Fruit fly (Drosophila melanogaster): ENCODE measurements around the gene CG6324.

The CG6324 gene

DNA sequence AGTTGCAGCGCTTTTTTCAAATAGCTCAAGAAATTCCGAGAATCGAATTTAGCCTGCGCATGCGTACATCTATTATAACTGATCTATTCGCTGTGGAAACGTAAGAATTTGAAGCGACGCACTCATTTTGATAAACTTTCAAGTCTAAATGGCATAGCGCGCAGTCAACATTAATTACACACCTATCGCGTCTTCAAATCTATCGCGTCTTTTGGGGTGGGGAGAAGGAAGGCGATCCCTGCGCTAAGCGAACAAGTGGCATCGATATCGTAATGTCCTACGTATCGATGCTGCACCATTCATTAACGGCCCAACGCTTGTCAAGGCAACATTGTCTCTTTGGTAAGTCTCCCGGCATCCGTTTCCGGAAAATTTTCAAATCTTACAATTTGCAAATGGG lies at the start of gene CG6324:
CG6324 (plus strand) TSS at position 301 of the 400 bp plus-strand sequence.
- TF ChIP-seq CG17801 (GFP tag; optimal IDR thresholded peaks at IDR 0.05; ENCODE audit: partially characterized antibody), result no peak

DNA sequence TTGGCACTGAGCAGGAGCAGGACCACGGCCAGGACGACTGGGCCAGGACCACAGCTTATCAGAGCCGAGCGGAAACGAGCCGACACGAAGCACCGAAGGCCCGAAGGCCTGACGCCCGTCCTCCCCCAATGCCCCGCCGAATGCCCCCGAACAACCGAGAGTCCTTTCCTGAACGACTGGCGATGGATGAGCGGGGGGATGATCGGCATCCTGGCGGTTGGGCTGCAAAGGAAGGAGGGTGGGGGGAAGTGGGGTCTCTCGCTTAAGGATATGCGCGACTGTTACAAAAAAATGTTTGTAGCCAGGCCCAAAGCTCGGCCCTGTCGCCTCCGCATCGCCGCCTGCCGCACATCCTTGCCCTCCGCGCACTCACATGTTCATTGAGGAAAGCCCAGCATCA lies 34.6 kb upstream of the CG6324 start, which contains the start of gene Cngl:
Cngl (minus strand) TSS at position 8 of the 400 bp plus-strand sequence.
- TF ChIP-seq CG17801 (GFP tag; optimal IDR thresholded peaks at IDR 0.05; ENCODE audit: partially characterized antibody), result no peak

DNA sequence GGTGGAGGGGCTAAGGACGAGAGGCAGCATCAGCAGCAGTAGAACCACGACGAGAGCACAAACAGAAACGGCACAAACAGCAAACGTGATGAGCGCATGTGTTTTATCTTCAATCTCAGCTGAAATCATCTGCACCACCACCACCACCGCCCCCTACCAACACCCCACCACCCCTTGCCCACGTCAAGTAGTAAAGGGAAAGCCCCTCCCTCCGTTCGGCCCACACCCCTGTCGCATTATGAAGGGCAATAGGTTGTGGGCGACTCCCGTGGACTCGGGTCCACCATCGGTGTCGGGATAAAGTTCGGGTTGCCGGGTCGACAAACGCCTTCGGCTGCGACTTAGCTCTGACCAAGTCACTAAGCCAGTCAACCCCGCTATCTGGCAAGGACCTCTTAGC lies 32.4 kb upstream of the CG6324 start:
- no peak for TF ChIP-seq CG17801 (GFP tag; optimal IDR thresholded peaks at IDR 0.05; ENCODE audit: partially characterized antibody)

DNA sequence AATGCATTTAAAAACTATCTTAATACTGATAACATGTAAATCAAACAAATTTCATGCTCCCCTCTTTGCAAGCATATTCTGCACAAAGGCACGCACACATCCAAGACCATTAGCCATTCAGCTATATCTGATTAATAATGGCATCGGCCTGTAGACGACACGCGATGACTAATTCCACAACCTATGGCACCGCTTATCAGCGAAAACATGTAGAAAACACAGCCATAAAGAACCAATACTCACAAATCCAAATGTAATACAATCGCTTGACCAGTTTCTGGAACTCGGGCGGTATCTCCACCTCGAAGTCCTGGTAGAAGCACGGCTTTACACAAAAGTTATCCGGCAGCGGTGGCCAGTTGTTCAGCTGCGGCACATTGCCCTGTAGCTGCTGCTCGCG lies 27.8 kb upstream of the CG6324 start:
- TF ChIP-seq CG17801 (GFP tag; optimal IDR thresholded peaks at IDR 0.05; ENCODE audit: partially characterized antibody), result no peak

DNA sequence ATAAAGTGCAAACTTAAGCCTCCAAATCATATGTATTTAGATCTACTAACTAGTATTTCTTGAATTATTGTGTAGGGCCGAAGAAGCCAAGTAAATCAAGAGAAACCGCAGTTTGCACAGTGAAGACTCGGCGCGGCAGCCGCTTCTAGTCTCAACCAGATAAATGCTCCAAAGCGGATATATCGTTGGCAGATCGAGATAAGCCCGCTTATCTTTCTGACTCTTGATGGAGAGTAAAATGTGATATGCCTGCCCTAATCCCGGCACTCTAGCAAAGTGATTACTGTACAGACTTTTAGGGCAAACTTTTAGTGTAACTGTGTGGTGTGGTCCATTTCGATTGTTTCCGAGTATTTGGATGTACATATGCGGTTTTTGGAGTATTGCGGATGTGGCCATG lies 27.1 kb upstream of the CG6324 start:
- no peak for TF ChIP-seq CG17801 (GFP tag; optimal IDR thresholded peaks at IDR 0.05; ENCODE audit: partially characterized antibody)

DNA sequence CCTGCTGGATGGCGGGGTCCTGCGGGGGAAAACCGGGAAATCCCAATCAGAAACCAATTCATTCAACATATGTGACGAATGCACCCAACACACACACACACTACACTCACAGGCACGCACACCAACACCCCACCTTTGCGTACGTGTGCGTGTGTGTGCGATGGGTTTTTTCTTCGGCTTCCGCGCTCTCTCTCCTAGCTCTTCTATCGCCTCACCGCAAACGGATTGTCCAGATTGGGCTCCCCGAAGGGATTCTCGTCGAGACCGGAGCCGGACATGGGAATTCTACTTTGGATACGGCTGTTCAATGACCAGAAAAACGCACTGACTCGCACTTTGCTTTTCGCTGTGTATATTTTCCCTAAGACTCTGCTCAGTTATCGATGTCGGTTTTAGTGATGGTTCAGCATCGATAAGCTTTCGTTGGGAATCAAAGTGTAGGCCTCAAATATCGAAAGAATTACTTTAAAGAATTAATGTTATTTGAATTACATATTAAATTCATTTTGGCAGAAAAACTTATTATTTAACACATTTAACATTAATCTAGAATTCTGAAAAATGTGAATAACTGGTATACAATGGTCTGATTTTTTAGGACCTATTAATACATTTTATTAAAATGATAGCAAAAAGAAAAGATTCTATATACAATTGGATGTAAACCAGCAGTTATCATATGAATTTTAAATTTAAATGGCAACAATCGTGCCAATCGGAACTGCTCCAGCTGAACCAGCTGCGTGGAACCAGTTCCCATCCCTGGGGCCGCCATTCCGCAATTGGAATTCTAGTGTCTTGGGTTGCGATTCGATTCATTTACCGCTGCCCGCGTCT lies 26.2 kb upstream of the CG6324 start, which contains the start of the genes Scamp and Ahcy:
Scamp (minus strand) TSS at position 394 of the 837 bp plus-strand sequence.
Ahcy (plus strand) TSS at position 772 of the 837 bp plus-strand sequence.
- TF ChIP-seq CG17801 (GFP tag; optimal IDR thresholded peaks at IDR 0.05; ENCODE audit: partially characterized antibody), result no peak

DNA sequence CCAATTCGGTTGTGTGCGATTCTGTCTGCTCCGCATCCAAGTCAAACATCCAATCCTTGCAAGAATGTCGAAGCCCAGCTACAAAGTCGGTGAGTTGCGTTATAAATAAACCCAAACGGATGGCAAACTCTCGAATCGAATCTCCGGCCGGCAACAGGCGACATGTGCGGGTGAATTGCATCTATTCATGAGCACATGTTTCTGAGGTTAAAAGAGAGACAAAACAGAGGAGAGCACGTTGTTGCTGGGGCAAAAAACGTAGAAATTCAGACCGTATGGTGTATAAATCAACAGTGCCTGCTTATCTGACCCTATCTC lies 25.6 kb upstream of the CG6324 start:
- no peak for TF ChIP-seq CG17801 (GFP tag; optimal IDR thresholded peaks at IDR 0.05; ENCODE audit: partially characterized antibody)

DNA sequence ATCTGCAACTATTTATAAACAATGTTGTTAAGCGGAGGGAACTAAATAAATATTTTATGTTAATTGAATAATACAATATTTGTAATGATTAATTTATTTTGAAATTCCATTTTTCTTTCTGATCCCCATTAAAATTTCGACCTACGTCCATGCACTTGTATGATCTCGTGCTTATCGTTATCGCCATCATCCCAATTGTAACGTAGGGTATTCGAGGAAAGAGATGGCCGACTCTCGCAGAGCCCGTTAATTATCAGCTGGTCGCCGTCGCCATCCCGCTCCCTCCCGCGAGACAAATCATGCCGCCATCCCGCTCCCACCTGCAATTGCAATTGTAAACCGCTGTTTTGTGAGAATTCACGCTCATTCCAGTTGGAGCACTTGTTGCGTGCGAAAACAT lies 22.8 kb upstream of the CG6324 start, which contains the start of gene CG11655:
CG11655 (plus strand) TSS at position 351 of the 400 bp plus-strand sequence.
- TF ChIP-seq CG17801 (GFP tag; optimal IDR thresholded peaks at IDR 0.05; ENCODE audit: partially characterized antibody), result peak; percentile 50

DNA sequence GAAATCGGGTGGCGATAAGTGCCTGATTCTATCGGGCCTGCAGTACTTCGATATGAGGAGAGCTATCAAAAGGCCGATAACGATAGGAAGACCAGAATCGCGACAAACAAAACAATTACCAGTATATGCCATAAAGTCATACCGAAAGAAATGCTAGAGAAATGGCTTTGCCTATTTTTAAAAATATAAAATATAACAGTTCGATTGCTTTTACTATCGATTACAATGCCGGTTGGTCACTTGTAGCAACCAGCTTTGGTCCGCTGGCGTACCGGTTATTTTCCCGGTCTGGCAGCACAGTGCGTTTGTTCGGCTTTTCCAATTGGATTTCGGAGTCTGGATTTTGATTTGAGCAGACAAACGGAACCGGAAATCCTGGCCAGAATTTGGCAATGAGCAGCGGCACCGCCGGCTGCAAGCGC lies 13.4 kb upstream of the CG6324 start, which contains the start of the genes shtd, CG6294 and CG6299:
shtd (minus strand) TSS at position 6 of the 422 bp plus-strand sequence.
CG6294 (plus strand) TSS at position 287 of the 422 bp plus-strand sequence.
CG6299 (plus strand) TSS at position 287 of the 422 bp plus-strand sequence.
- TF ChIP-seq CG17801 (GFP tag; optimal IDR thresholded peaks at IDR 0.05; ENCODE audit: partially characterized antibody), result no peak

DNA sequence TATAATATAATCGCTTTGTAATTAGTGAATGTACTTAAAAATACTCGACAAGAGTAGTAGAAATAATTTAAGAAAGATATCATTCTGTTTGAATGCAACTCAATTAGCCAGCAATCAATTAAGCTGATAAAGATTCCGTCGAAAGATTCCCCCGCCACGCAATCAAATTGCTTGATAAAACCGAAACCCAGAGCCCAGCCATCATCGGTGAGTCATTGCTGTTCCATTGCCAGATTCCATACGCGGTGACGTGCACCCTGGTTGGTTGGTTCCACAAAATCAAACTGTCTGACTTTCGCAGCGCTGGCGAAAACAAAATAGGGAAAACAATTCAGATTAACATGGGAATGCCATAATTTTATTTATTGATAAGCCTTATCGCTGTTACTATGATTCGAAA lies 11.4 kb upstream of the CG6324 start:
- TF ChIP-seq CG17801 (GFP tag; optimal IDR thresholded peaks at IDR 0.05; ENCODE audit: partially characterized antibody), result no peak

DNA sequence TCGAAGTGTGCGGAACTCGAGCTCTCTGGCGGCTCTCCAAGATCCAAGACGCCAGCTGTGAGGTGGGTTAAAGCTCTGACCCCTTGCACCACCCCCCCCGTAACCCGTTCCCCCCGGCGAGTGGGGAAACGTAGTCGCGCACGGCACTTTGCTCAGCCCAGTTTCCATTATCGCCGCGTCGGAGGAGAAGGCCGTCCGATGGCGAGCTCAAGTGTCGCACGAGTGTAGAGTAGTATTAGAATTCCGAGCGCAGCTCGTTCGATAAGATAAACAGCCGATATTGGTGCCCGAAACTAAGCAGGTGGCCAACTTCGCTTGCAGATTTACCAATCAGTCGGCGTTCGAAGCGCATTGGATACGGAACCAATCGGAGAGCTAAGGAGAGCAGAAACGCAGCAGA lies 10.5 kb upstream of the CG6324 start:
- TF ChIP-seq CG17801 (GFP tag; optimal IDR thresholded peaks at IDR 0.05; ENCODE audit: partially characterized antibody), result no peak

DNA sequence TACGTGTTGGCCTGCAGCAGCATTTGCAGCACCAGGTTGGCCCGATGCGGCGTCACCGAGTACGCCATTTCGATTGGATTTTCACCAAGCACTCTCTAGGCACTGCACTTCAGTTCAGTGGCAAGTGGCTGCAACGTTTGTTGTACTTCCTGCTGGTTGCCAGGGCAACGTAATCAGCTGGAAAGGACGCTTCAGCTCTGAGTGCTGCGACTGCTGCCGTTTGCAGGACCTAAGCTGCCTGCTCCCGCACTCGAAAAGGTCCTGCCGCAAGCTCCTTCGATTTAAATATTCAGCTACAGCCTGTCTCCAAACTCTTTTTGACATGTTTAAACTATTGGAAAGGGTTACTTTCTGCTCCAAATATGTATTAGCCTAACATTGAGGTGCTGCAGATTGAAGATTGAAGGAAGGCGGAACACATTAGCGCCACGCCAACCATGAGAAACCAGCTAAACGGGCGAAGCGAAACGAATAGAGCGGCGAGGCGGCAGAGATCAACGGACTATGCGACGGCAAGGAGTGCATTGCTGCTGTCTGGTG lies 8.4 kb upstream of the CG6324 start, which contains the start of the genes CG15642 and CG15641:
CG15642 (minus strand) TSS at position 356 of the 540 bp plus-strand sequence.
CG15641 (plus strand) TSS at position 490 of the 540 bp plus-strand sequence.
- no peak for TF ChIP-seq CG17801 (GFP tag; optimal IDR thresholded peaks at IDR 0.05; ENCODE audit: partially characterized antibody)

DNA sequence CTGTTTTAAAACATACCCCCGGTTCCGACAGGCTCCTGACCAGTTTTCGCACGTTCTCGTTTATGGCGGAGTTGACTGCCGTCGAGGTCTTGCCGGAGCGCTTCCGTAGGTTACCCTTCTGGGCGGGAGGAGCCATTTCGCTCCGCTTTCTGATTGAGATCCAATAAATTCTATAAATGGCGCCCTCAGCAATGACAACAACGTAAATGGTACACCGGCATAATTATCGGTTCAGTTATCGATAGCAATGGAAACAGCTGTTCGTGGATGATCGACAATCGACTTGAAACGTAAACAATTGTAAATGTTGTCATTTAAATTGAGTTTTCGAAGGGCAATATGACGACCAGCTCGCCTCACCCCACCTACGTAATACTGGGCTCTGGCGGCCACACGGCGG lies 4.0 kb upstream of the CG6324 start, which contains the start of the genes Grip128 and Alg14:
Grip128 (minus strand) TSS at position 216 of the 400 bp plus-strand sequence.
Alg14 (plus strand) TSS at position 261 of the 400 bp plus-strand sequence.
- TF ChIP-seq CG17801 (GFP tag; optimal IDR thresholded peaks at IDR 0.05; ENCODE audit: partially characterized antibody), result no peak

DNA sequence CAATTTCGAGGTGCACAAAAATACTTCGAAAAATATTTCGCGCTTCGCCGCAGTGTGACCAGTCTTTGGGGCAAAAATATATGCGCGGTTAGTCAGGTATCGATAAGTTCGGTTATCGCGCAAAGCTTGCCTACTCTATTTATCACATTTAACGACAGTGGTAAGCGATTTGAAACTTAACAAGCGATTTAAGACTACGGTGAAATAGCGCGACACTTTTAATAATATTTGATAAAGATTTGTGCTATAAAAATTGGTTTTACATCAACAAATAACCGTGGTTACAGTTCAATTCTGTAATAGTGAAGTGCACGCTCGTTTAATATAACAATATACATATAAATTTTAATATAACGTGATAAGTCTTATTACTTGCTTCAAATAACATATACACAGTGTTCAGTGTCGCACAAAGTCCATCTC lies 513 bp upstream of the CG6324 start, which contains the start of gene mh:
mh (minus strand) TSS at position 34 of the 423 bp plus-strand sequence.
- no peak for TF ChIP-seq CG17801 (GFP tag; optimal IDR thresholded peaks at IDR 0.05; ENCODE audit: partially characterized antibody)

DNA sequence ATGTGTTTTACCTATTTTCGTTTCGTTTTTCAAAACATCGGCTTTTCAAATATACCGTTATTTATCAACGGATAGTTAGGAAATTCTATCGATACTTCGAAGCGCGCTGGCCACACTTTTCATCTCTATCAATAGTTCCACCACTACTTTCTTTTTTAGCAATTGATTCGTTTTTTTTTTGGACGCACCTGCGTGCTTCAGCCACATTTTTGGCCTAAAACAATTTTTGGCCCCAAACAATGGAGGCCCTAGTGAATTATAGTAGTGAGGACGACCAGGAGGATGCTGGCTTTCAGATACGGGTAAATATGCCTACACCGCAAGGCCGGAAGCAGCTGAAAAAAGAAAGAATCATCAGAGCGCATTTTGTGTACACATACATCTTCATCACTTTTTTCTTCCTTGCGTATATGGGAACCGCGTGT lies 6.4 kb downstream of the CG6324 start, which contains the start of gene CG6340:
CG6340 (plus strand) TSS at position 139 of the 425 bp plus-strand sequence.
- peak; percentile 46 for TF ChIP-seq CG17801 (GFP tag; optimal IDR thresholded peaks at IDR 0.05; ENCODE audit: partially characterized antibody)

All from ovary, adult (tissue).